Worm (Caenorhabditis elegans): ENCODE measurements around the gene dpf-7.
A peak's percentile ranks its signal among the peaks of the same experiment; 100 is the strongest.

Gene dpf-7

ce11 chrIV:4764422-4764821 lies 38.0 kb downstream of the dpf-7 start, which contains the start of gene npp-26:
Gene npp-26 (plus strand): TSS chrIV:4764722.
- TF ChIP-seq snpc-4 (tag; optimal IDR thresholded peaks at IDR 0.05) (no peak), isw-1 (GFP tag; IDR thresholded peaks at IDR 0.05) (no peak), C16A3.4 (tag; optimal IDR thresholded peaks at IDR 0.05) (no peak), zag-1 (tag; optimal IDR thresholded peaks at IDR 0.05) (no peak)

DNA sequence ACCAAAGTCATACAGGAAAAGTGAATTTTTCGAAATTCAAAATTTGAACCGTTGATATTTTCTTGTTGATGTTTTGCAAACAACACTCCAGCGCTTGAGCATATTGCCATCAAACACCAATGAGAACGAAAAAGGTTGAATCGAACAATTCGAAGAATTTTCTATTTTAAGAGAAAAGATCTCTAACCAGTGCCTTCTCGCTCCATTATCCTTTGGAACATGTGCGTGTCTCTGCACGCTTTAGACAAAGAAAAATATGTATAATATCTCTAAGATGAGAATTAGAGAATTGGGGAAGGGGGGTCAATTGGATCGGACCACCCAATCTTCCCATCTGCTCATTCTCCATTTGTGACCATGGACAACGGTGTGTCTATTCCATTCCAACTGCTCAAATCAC lies 38.5 kb downstream of the dpf-7 start, which contains the start of gene Y17G9B.2:
Gene Y17G9B.2, plus strand, starts transcription at position 301 of the 400 bp plus-strand sequence.
- TF ChIP-seq fkh-8 (tag; optimal IDR thresholded peaks at IDR 0.05) = no peak
- no peak for TF ChIP-seq elt-2 (tag; optimal IDR thresholded peaks at IDR 0.05)
- no peak for TF ChIP-seq egl-13 (tag; optimal IDR thresholded peaks at IDR 0.05)
- TF ChIP-seq nhr-76 (tag; optimal IDR thresholded peaks at IDR 0.05) = no peak
- TF ChIP-seq ztf-11 (tag; optimal IDR thresholded peaks at IDR 0.05) = no peak

- peak in 1 of 2 experiments; percentile 22 for TF ChIP-seq lin-35 (GFP tag; optimal IDR thresholded peaks at IDR 0.05)
- TF ChIP-seq efl-1 (optimal IDR thresholded peaks at IDR 0.05) = peak; percentile 11 to 13
- TF ChIP-seq efl-1 (GFP tag; optimal IDR thresholded peaks at IDR 0.05 in 1 of 2) = peak in 1 of 2 experiments; percentile 49
- TF ChIP-seq lsy-2 (tag; optimal IDR thresholded peaks at IDR 0.05) = peak; percentile 29 to 53
Observed at ce11 chrIV:4762990-4763545, 39.3 kb downstream of the dpf-7 start.

- TF ChIP-seq efl-1 (optimal IDR thresholded peaks at IDR 0.05) (no peak), efl-1 (GFP tag; optimal IDR thresholded peaks at IDR 0.05 in 1 of 2) (peak in 1 of 2 experiments; percentile 23), dpl-1 (GFP tag; optimal IDR thresholded peaks at IDR 0.05) (no peak)
Observed at ce11 chrIV:4760378-4761084, 41.9 kb downstream of the dpf-7 start, which contains the start of the genes memi-1 and cyp-31A3. Gene memi-1 (minus strand): TSS chrIV:4760428. Gene cyp-31A3 (plus strand): TSS chrIV:4761049.

DNA sequence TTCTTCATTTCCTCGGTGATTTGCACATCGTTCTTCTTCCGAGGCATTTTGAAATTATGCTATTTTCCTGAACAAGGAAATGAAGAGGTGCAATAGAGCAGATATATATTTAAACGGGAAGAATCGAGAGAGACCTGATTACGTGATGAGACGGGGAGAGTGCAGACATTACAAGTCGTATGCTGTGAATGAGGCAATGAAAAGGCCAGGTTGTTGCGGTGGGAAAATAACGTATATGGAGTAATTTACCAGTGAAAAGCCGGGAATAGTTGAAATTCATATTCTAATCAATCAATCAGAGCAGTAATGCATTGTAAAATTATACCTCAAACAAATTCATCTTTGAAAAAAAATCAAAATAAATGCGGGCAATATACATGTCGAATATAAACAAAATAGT lies 43.7 kb downstream of the dpf-7 start, which contains the start of gene Y17G9B.8:
Gene Y17G9B.8, minus strand, starts transcription at position 182 of the 400 bp plus-strand sequence.
- no peak for TF ChIP-seq irx-1 (tag; optimal IDR thresholded peaks at IDR 0.05)
- peak; percentile 10 to 33 for TF ChIP-seq lsy-2 (tag; optimal IDR thresholded peaks at IDR 0.05)

DNA sequence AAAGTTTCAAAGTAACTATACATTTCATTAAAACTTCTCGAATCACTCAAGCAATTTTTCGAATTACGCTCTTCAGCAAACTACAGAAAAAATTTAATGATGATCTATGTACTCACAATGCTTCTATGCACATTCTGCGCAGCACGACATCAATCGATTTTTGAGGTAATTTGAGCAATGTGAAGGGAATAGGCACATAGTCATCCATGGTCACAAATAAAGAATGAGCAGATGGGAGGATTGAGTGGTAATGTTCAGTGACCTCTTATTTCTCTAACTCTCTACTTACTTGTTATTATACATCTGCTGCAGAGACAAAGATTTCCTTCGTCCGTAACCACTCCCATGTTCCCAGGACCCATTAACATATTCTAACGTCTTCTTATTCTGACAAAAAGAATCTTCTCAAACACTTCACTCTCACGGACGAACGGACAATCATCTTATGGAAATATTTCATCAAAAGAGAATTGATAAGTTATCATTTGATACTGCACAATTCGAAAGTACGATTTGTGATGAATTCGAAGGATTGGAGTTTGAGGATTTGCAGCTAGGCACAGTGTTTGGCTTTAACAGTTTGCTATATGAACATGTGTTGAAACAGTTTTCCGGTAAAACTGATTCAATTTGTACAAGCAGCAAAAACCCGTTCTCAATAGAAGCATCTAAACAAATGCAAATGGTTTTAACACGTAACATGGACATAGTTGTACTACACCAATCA lies 46.3 kb downstream of the dpf-7 start, which contains the start of the genes fbxb-77 and Y17G9B.11:
Gene fbxb-77, minus strand, starts transcription at position 229 of the 727 bp plus-strand sequence.
Gene Y17G9B.11, plus strand, starts transcription at position 677 of the 727 bp plus-strand sequence.
- TF ChIP-seq lin-13 (GFP tag; optimal IDR thresholded peaks at IDR 0.05) (no peak), unc-62 (GFP tag; optimal IDR thresholded peaks at IDR 0.05) (no peak)

ce11 chrIV:4751814-4752213 lies 50.6 kb downstream of the dpf-7 start, which contains the start of gene Y17G9B.4:
Gene Y17G9B.4 (plus strand): TSS chrIV:4752119.
- TF ChIP-seq nhr-90 (tag; optimal IDR thresholded peaks at IDR 0.05; ENCODE audit: poor library complexity) (no peak), hlh-4 (tag; optimal IDR thresholded peaks at IDR 0.05) (no peak), nhr-19 (GFP tag; conservative IDR thresholded peaks at IDR 0.05) (no peak), nhr-47 (tag; optimal IDR thresholded peaks at IDR 0.05) (no peak), mdl-1 (tag; optimal IDR thresholded peaks at IDR 0.05) (no peak), pag-3 (tag; optimal IDR thresholded peaks at IDR 0.05; ENCODE audit: borderline replicate concordance, insufficient read depth) (no peak), lin-35 (GFP tag; optimal IDR thresholded peaks at IDR 0.05) (no peak), mab-9 (GFP tag; IDR thresholded peaks at IDR 0.05) (no peak), elt-2 (tag; optimal IDR thresholded peaks at IDR 0.05) (no peak), C04F5.9 (tag; optimal IDR thresholded peaks at IDR 0.05) (no peak), mef-2 (tag; optimal IDR thresholded peaks at IDR 0.05) (no peak)

All from whole organism, L1 larva.